Worm (Caenorhabditis elegans): ENCODE results near the gene pdr-1.

The pdr-1 gene

DNA sequence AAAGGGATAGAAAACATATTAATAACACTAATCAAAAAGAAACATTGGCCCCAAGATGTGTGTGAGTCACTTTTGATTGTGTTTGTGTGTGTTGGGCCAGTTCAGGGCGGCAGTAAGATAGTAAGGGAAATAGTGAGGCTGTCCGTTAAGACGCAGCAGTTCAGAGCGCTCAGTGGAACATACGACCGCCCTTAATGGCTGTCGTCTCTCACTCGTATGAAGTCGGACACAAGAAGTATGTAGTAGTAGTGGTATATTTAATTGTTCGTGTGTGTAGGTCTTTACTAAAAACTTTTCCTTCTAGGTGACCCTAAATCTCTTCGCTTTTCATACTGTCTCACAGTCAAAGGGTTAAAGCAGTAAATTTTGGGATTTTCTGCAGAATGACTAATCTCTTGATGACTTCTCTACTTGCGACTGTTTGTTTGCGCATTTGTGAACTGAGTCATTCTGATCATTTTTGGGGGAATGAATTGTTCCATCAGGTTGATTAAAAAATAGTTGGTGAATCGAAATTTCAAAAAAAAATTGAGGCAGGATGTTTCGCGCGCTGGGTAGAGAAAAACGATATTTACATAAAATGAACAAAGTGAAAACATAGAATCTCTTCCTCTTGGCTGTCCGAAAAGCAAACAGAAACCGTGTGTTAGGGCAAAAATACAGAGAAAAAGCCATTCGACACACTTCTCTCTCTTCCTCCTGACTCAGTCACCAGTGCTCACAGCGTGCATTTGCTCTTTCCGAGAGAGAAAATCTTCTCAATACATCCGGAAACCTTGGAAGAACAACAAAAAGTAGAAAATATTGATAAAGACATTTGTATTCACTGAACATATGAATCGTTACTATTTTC is 7.8 kb upstream of the pdr-1 start (continued):
- no peak for TF ChIP-seq snpc-4 (tag; optimal IDR thresholded peaks at IDR 0.05)
- TF ChIP-seq hpl-2 (GFP tag; optimal IDR thresholded peaks at IDR 0.05), result no peak
- TF ChIP-seq unc-98 (GFP tag; IDR thresholded peaks at IDR 0.05), result no peak
- TF ChIP-seq nhr-76 (tag; optimal IDR thresholded peaks at IDR 0.05), result no peak
- no peak for TF ChIP-seq unc-62 (GFP tag; optimal IDR thresholded peaks at IDR 0.05)
- TF ChIP-seq rnt-1 (tag; optimal IDR thresholded peaks at IDR 0.05), result no peak
- TF ChIP-seq nhr-12 (tag; optimal IDR thresholded peaks at IDR 0.05), result no peak
- no peak for TF ChIP-seq efl-3 (GFP tag; optimal IDR thresholded peaks at IDR 0.05)
- peak; percentile 31 for TF ChIP-seq elt-2 (tag; optimal IDR thresholded peaks at IDR 0.05)
- TF ChIP-seq lin-13 (GFP tag; optimal IDR thresholded peaks at IDR 0.05), result no peak
- no peak for TF ChIP-seq ceh-8 (GFP tag; optimal IDR thresholded peaks at IDR 0.05)
- no peak for TF ChIP-seq C34B4.2 (tag; optimal IDR thresholded peaks at IDR 0.05)
- no peak for TF ChIP-seq lsy-2 (tag; optimal IDR thresholded peaks at IDR 0.05)
- TF ChIP-seq ceh-90 (tag; optimal IDR thresholded peaks at IDR 0.05), result no peak
- TF ChIP-seq hlh-4 (tag; optimal IDR thresholded peaks at IDR 0.05), result no peak
- no peak for TF ChIP-seq egl-27 (tag; optimal IDR thresholded peaks at IDR 0.05)
- TF ChIP-seq lin-35 (GFP tag; optimal IDR thresholded peaks at IDR 0.05), result peak; percentile 24 to 56
- peak in 1 of 3 experiments; percentile 17 for TF ChIP-seq ceh-82 (tag; optimal IDR thresholded peaks at IDR 0.05)
- no peak for TF ChIP-seq fkh-4 (tag; optimal IDR thresholded peaks at IDR 0.05; ENCODE audit: borderline replicate concordance)
- TF ChIP-seq ets-5 (GFP tag; IDR thresholded peaks at IDR 0.05), result no peak
- no peak for TF ChIP-seq nhr-20 (tag; optimal IDR thresholded peaks at IDR 0.05)
- TF ChIP-seq nhr-11 (tag; optimal IDR thresholded peaks at IDR 0.05), result no peak
- TF ChIP-seq pag-3 (tag; optimal IDR thresholded peaks at IDR 0.05; ENCODE audit: borderline replicate concordance, insufficient read depth), result no peak
- TF ChIP-seq ces-1 (GFP tag; optimal IDR thresholded peaks at IDR 0.05), result no peak
- TF ChIP-seq ama-1 (optimal IDR thresholded peaks at IDR 0.05), result no peak
- TF ChIP-seq nhr-19 (GFP tag; conservative IDR thresholded peaks at IDR 0.05), result 0 out of 2 replicates have a peak, but pooled peaks have one; percentile 8
- TF ChIP-seq fos-1 (tag; optimal IDR thresholded peaks at IDR 0.05), result no peak
- no peak for TF ChIP-seq C04F5.9 (tag; optimal IDR thresholded peaks at IDR 0.05)
- peak in 1 of 2 experiments; percentile 53 for TF ChIP-seq mdl-1 (tag; optimal IDR thresholded peaks at IDR 0.05)
- no peak for TF ChIP-seq nhr-28 (tag; optimal IDR thresholded peaks at IDR 0.05)
- TF ChIP-seq unc-130 (tag; optimal IDR thresholded peaks at IDR 0.05), result peak; percentile 11
- TF ChIP-seq zag-1 (tag; optimal IDR thresholded peaks at IDR 0.05), result no peak
- TF ChIP-seq efl-1 (optimal IDR thresholded peaks at IDR 0.05), result no peak
- peak in 1 of 2 experiments; percentile 55 for TF ChIP-seq efl-1 (GFP tag; optimal IDR thresholded peaks at IDR 0.05 in 1 of 2)
- TF ChIP-seq F16B12.6 (tag; optimal IDR thresholded peaks at IDR 0.05), result no peak
- TF ChIP-seq aly-2 (tag; optimal IDR thresholded peaks at IDR 0.05), result no peak
- no peak for TF ChIP-seq dsc-1 (tag; optimal IDR thresholded peaks at IDR 0.05)
- peak; percentile 46 for TF ChIP-seq ztf-4 (tag; optimal IDR thresholded peaks at IDR 0.05)
- TF ChIP-seq jun-1 (tag; optimal IDR thresholded peaks at IDR 0.05), result no peak

- TF ChIP-seq tbx-2 (tag; optimal IDR thresholded peaks at IDR 0.05) (no peak), nhr-11 (tag; optimal IDR thresholded peaks at IDR 0.05) (no peak), C34B4.2 (tag; optimal IDR thresholded peaks at IDR 0.05) (no peak), ces-1 (GFP tag; optimal IDR thresholded peaks at IDR 0.05) (no peak), lin-35 (GFP tag; optimal IDR thresholded peaks at IDR 0.05) (no peak), isw-1 (GFP tag; IDR thresholded peaks at IDR 0.05) (no peak)
These were observed 5.5 kb upstream of the pdr-1 start for ce11 chrIII:13765782-13766181.

Measured in whole organism, L1 larva.